Worm (Caenorhabditis elegans) whole organism, young adult: ENCODE results near the gene sru-21.

ENCODE experiments used
- Y53F4B.3 ChIP-seq: fragments of 200-800 bp; sonication (Bioruptor generic); IDR thresholded peaks from 2 replicates; pipeline ENCODE4 v1.3.6; 2022; ENCODE audit warnings: missing genetic modification reagents, missing genetic modification characterization, missing compliant biosample characterization
- dox-1 ChIP-seq: fragments of 200-800 bp; sonication (Bioruptor generic); IDR thresholded peaks from 2 replicates; pipeline ENCODE4 v1.3.6; 2022; ENCODE audit warnings: missing genetic modification reagents, missing genetic modification characterization, missing compliant biosample characterization
- egrh-3 ChIP-seq: fragments of 200-800 bp; sonication (Bioruptor generic); IDR thresholded peaks from 2 replicates; pipeline ENCODE4 v1.3.6; 2022; ENCODE audit warnings: missing genetic modification reagents, missing genetic modification characterization, missing compliant biosample characterization
- him-1 ChIP-seq: sonication (generic microtip); optimal IDR thresholded peaks from 2 replicates; lab custom pipeline; 2016; ENCODE audit warnings: missing genotype, missing genetic modification reagents, missing genetic modification characterization, missing compliant biosample characterization
- mes-4 ChIP-seq: sonication (generic microtip); optimal IDR thresholded peaks from 2 replicates; lab custom pipeline; 2016; ENCODE audit warnings: missing genotype, missing genetic modification characterization, missing compliant biosample characterization
- snpc-1.1 ChIP-seq: sonication (generic microtip); optimal IDR thresholded peaks from 2 replicates; lab custom pipeline; 2017; ENCODE audit warnings: missing genetic modification characterization, mild to moderate bottlenecking, missing compliant biosample characterization, antibody characterized with exemption, moderate library complexity, missing genotype, missing genetic modification reagents; ENCODE audit not compliant: insufficient read depth
- unc-130 ChIP-seq: sonication (generic microtip); optimal IDR thresholded peaks from 2 replicates; lab custom pipeline; 2016; ENCODE audit warnings: missing genetic modification reagents, missing genetic modification characterization, missing compliant biosample characterization

- no peak for TF ChIP-seq him-1 (tag; lab: Kevin White, UChicago)
- no peak for TF ChIP-seq mes-4 (tag; lab: Kevin White, UChicago)
- no peak for TF ChIP-seq snpc-1.1 (tag; lab: Kevin White, UChicago)
- TF ChIP-seq egrh-3: no peak
- TF ChIP-seq dox-1 (GFP tag; lab: Robert Waterston, UW): no peak
- no peak for TF ChIP-seq unc-130 (GFP tag; lab: Kevin White, UChicago)
- TF ChIP-seq Y53F4B.3 (GFP tag; lab: Robert Waterston, UW): no peak
Measured at ce11 chrIV:13673504-13673903, 46.9 kb downstream of the sru-21 start, which contains the start of gene oac-48.
